Fruit fly (Drosophila melanogaster) Kc167 (cell line): ENCODE data around the gene CG12011.

ENCODE experiments used
- Sin3A ChIP-seq: fragments of >200 bp; optimal IDR thresholded peaks from 2 replicates; lab custom pipeline; 2018; ENCODE audit warnings: missing external identifiers
- h ChIP-seq: fragments of >200 bp; optimal IDR thresholded peaks from 3 replicates; lab custom pipeline; 2018; ENCODE audit warnings: missing external identifiers
- psq ChIP-seq: fragments of >200 bp; optimal IDR thresholded peaks from 2 replicates; lab custom pipeline; 2017; ENCODE audit warnings: missing external identifiers
- ttk ChIP-seq: sonication (Bioruptor generic); optimal IDR thresholded peaks from 2 replicates; lab custom pipeline; 2017; ENCODE audit warnings: missing external identifiers

DNA sequence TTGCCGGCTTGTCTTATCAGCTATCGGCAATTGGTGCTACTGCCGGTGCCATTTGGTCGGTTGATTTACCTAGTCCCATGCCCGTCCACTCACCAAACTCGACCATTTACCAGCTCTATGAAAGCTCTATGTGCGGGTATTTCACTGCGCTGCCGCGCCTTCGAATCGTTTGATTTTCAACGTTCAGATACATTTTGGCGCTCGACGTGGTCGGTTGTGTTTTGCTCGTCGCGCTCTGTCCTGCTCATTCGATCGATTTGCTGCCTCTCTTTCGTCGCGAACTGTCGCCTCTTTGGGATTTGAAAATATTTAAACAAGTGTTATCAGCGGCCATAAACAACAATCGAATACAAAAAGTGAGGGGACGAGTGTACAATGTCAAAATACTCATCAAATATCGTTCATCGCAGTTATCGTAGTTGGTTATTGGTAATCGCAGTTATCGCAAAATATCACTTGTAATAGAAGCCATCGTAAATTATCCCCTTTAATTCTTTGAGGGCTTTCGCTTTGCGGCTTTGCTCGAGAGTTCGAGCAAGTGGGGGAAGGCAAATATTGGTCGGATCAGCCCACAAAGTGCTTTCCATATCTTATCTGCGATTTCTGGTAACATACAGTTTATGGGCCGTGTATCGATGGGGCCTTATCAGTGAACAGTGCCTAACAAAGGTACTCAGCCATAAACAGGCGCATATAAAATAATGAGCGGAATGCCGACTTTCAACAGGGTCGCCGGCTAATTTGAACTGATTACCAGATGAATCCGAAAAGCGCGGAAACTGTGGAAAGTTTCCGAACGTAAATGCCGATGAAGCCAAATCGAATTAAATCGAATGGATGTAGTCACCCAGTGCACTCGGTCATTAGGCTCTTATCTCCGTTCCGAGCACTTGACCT, 47.5 kb downstream of the CG12011 start:
- TF ChIP-seq h (no peak), ttk (lab: Kevin White, UChicago) (no peak), psq (lab: Kevin White, UChicago) (no peak), Sin3A (lab: Kevin White, UChicago) (no peak)
